Fruit fly (Drosophila melanogaster): ENCODE measurements around the gene CG14658.

CG14658 gene

dm6 chr3R:4809944-4810653, 20.2 kb downstream of the CG14658 start (continued):
- TF ChIP-seq CG3995 (GFP tag; optimal IDR thresholded peaks at IDR 0.05) = no peak
- TF ChIP-seq Atf3 (GFP tag; optimal IDR thresholded peaks at IDR 0.05) = no peak
- TF ChIP-seq sc (optimal IDR thresholded peaks at IDR 0.05) = no peak
- no peak for TF ChIP-seq sc (GFP tag; optimal IDR thresholded peaks at IDR 0.05)
- no peak for TF ChIP-seq Nf-YB (GFP tag; optimal IDR thresholded peaks at IDR 0.05)
- TF ChIP-seq CG7839 (tag; optimal IDR thresholded peaks at IDR 0.05) = no peak
- TF ChIP-seq CG13296 (GFP tag; optimal IDR thresholded peaks at IDR 0.05) = peak; percentile 3
- TF ChIP-seq Awh (GFP tag; IDR thresholded peaks at IDR 0.05) = no peak
- TF ChIP-seq bcd (GFP tag; optimal IDR thresholded peaks at IDR 0.05) = no peak
- no peak for TF ChIP-seq Lpt (GFP tag; optimal IDR thresholded peaks at IDR 0.05)
- no peak for TF ChIP-seq zfh2 (GFP tag; optimal IDR thresholded peaks at IDR 0.05)
- peak; percentile 41 for TF ChIP-seq Fer1 (GFP tag; optimal IDR thresholded peaks at IDR 0.05)
- TF ChIP-seq Ets65A (GFP tag) = no peak
- TF ChIP-seq CG10147 (GFP tag; optimal IDR thresholded peaks at IDR 0.05) = peak; percentile 6
- peak; percentile 53 for TF ChIP-seq CG10543 (GFP tag; optimal IDR thresholded peaks at IDR 0.05)
- no peak for TF ChIP-seq CG31388 (GFP tag; optimal IDR thresholded peaks at IDR 0.05)
- TF ChIP-seq CG3065 (GFP tag; optimal IDR thresholded peaks at IDR 0.05) = no peak
- no peak for TF ChIP-seq CG6683 (GFP tag; optimal IDR thresholded peaks at IDR 0.05)
- no peak for TF ChIP-seq CG8478 (optimal IDR thresholded peaks at IDR 0.05)
- peak; percentile 24 for TF ChIP-seq mirr (GFP tag; optimal IDR thresholded peaks at IDR 0.05)
- TF ChIP-seq H2.0 (GFP tag; IDR thresholded peaks at IDR 0.05) = no peak
- TF ChIP-seq CG11247 (GFP tag; IDR thresholded peaks at IDR 0.05) = no peak
- no peak for TF ChIP-seq vnd (GFP tag; IDR thresholded peaks at IDR 0.05; ENCODE audit: partially characterized antibody)
- TF ChIP-seq nerfin-1 (tag; optimal IDR thresholded peaks at IDR 0.05) = no peak
- TF ChIP-seq CG1024 (GFP tag; IDR thresholded peaks at IDR 0.05) = no peak
- TF ChIP-seq sens-2 (GFP tag; IDR thresholded peaks at IDR 0.05) = no peak
- no peak for TF ChIP-seq HmgZ (tag; optimal IDR thresholded peaks at IDR 0.05)
- peak; percentile 46 for TF ChIP-seq Blimp-1 (GFP tag; optimal IDR thresholded peaks at IDR 0.05)
- peak; percentile 50 for TF ChIP-seq Scr (GFP tag; IDR thresholded peaks at IDR 0.05; ENCODE audit: partially characterized antibody)
- TF ChIP-seq chn (GFP tag; optimal IDR thresholded peaks at IDR 0.05) = peak; percentile 5
- TF ChIP-seq lbe (GFP tag; optimal IDR thresholded peaks at IDR 0.05) = peak; percentile 75
- no peak for TF ChIP-seq dpn (GFP tag; optimal IDR thresholded peaks at IDR 0.05)
- TF ChIP-seq CG6813 (GFP tag; optimal IDR thresholded peaks at IDR 0.05) = no peak
- no peak for TF ChIP-seq HmgD (GFP tag; optimal IDR thresholded peaks at IDR 0.05)
- no peak for TF ChIP-seq CG8388 (GFP tag; optimal IDR thresholded peaks at IDR 0.05)
- 0 out of 3 replicates have a peak, but pooled peaks have one; percentile 48 for TF ChIP-seq Opbp (GFP tag; IDR thresholded peaks at IDR 0.05; ENCODE audit: partially characterized antibody)
- TF ChIP-seq Hr51 (GFP tag; optimal IDR thresholded peaks at IDR 0.05) = no peak
- peak; percentile 82 for TF ChIP-seq nom (GFP tag; optimal IDR thresholded peaks at IDR 0.05)
- no peak for TF ChIP-seq CG13123 (GFP tag; optimal IDR thresholded peaks at IDR 0.05)
- TF ChIP-seq CG12769 (tag; optimal IDR thresholded peaks at IDR 0.05) = peak; percentile 51
- peak; percentile 28; the same call in 1 of the 2 replicates for TF ChIP-seq Bgb (GFP tag; IDR thresholded peaks at IDR 0.05; ENCODE audit: partially characterized antibody)
- TF ChIP-seq Antp (GFP tag; optimal IDR thresholded peaks at IDR 0.05) = no peak
- TF ChIP-seq Ssrp (tag; optimal IDR thresholded peaks at IDR 0.05) = no peak
- TF ChIP-seq fd96Cb (tag; optimal IDR thresholded peaks at IDR 0.05) = no peak
- no peak for TF ChIP-seq CG31441 (GFP tag; IDR thresholded peaks at IDR 0.05)
- TF ChIP-seq wor (GFP tag; IDR thresholded peaks at IDR 0.05) = no peak
- no peak for TF ChIP-seq CG6765 (GFP tag; optimal IDR thresholded peaks at IDR 0.05)
- TF ChIP-seq tgo (GFP tag; IDR thresholded peaks at IDR 0.05) = no peak
- no peak for TF ChIP-seq zfh1 (GFP tag; IDR thresholded peaks at IDR 0.05)
- TF ChIP-seq pita (GFP tag; optimal IDR thresholded peaks at IDR 0.05) = no peak

Data from whole organism, embryonic.